Fruit fly (Drosophila melanogaster) ovary, adult (tissue): ENCODE measurements around the gene Rlip.

Source experiments
- CG17801 ChIP-seq: fragments of 200-800 bp; optimal IDR thresholded peaks from 2 replicates; lab custom pipeline; 2019; ENCODE audit warnings: missing biosample characterization, mild to moderate bottlenecking, missing genetic modification characterization, moderate library complexity; ENCODE audit not compliant: partially characterized antibody

Rlip gene

dm6 chr3R:21063433-21063832 is 45.9 kb downstream of the Rlip start:
- no peak for TF ChIP-seq CG17801

dm6 chr3R:21064000-21064924 is 46.8 kb downstream of the Rlip start, which contains the start of gene Cortactin:
Gene Cortactin (minus strand): TSS chr3R:21064471.
- TF ChIP-seq CG17801: no peak

- peak; percentile 66 for TF ChIP-seq CG17801
Observed at dm6 chr3R:21065010-21065695, 47.7 kb downstream of the Rlip start, which contains the start of gene AnxB9. Gene AnxB9 (plus strand): TSS chr3R:21065241.

- TF ChIP-seq CG17801: no peak
Observed at dm6 chr3R:21065696-21066080, 48.2 kb downstream of the Rlip start.

dm6 chr3R:21066469-21067284 is 49.2 kb downstream of the Rlip start:
- TF ChIP-seq CG17801: no peak

- no peak for TF ChIP-seq CG17801
Observed at dm6 chr3R:21067543-21067942, 50.1 kb downstream of the Rlip start.

- TF ChIP-seq CG17801: no peak
Observed at dm6 chr3R:21069742-21070141, 52.3 kb downstream of the Rlip start.
